Worm (Caenorhabditis elegans) whole organism, L3 larva: ENCODE results near the gene R03E9.2.

ENCODE experiments used
- aly-2 ChIP-seq: fragments of 150-350 bp; optimal IDR thresholded peaks from 2 replicates; lab custom pipeline; 2014; ENCODE audit warnings: missing biosample characterization, missing genetic modification characterization
- ama-1 ChIP-seq: fragments of 150-350 bp; optimal IDR thresholded peaks from 2 replicates; lab custom pipeline; 2018
- ceh-82 ChIP-seq: fragments of 150-350 bp; optimal IDR thresholded peaks from 2 replicates; lab custom pipeline; 2014; ENCODE audit warnings: missing biosample characterization, missing genetic modification characterization
- ceh-9 ChIP-seq: sonication (generic microtip); optimal IDR thresholded peaks from 2 replicates; lab custom pipeline; 2018; ENCODE audit warnings: missing biosample characterization, missing genetic modification characterization
- daf-12 ChIP-seq: fragments of 150-350 bp; optimal IDR thresholded peaks from 2 replicates; lab custom pipeline; 2014; ENCODE audit warnings: missing biosample characterization, missing genetic modification reagents, missing genetic modification characterization
- egl-27 ChIP-seq: sonication (generic microtip); optimal IDR thresholded peaks from 4 replicates; lab custom pipeline; 2017; ENCODE audit warnings: missing biosample characterization, missing genetic modification reagents, missing genetic modification characterization
- egl-5 ChIP-seq: fragments of 150-350 bp; optimal IDR thresholded peaks from 2 replicates; lab custom pipeline; 2017; ENCODE audit warnings: missing biosample characterization, missing genetic modification reagents, missing genetic modification characterization, inconsistent platforms
- elt-1 ChIP-seq: fragments of 150-350 bp; optimal IDR thresholded peaks from 2 replicates; lab custom pipeline; 2014; ENCODE audit warnings: missing biosample characterization, missing genetic modification characterization
- elt-3 ChIP-seq, 3 experiments: fragments of 150-350 bp in 1 of 3; sonication (generic microtip) in 2 of 3; optimal IDR thresholded peaks; 2 replicates in 2 of 3; 4 replicates in 1 of 3; lab custom pipeline; 2014 to 2017; ENCODE audit warnings: missing biosample characterization in 3 of 3, missing genetic modification characterization in 3 of 3
- fkh-10 ChIP-seq: sonication (generic microtip); optimal IDR thresholded peaks from 2 replicates; lab custom pipeline; 2017; ENCODE audit warnings: missing biosample characterization, missing genetic modification reagents, missing genetic modification characterization
- fos-1 ChIP-seq: fragments of 150-350 bp; optimal IDR thresholded peaks from 2 replicates; lab custom pipeline; 2014; ENCODE audit warnings: missing biosample characterization, missing genetic modification characterization
- jun-1 ChIP-seq: fragments of 150-350 bp; optimal IDR thresholded peaks from 2 replicates; lab custom pipeline; 2014; ENCODE audit warnings: missing biosample characterization, missing genetic modification reagents, missing genetic modification characterization
- lin-15B ChIP-seq: fragments of 150-350 bp; optimal IDR thresholded peaks from 2 replicates; lab custom pipeline; 2014; ENCODE audit warnings: missing biosample characterization, missing genetic modification characterization
- lin-39 ChIP-seq: fragments of 150-350 bp; optimal IDR thresholded peaks from 2 replicates; lab custom pipeline; 2018; ENCODE audit warnings: missing biosample characterization, missing genetic modification reagents, missing genetic modification characterization
- lsy-12 ChIP-seq: sonication (generic microtip); optimal IDR thresholded peaks from 2 replicates; lab custom pipeline; 2016; ENCODE audit warnings: mild to moderate bottlenecking, missing genetic modification characterization, missing compliant biosample characterization
- nfya-1 ChIP-seq: sonication (generic microtip); optimal IDR thresholded peaks from 2 replicates; lab custom pipeline; 2017; ENCODE audit warnings: missing genetic modification characterization, mild to moderate bottlenecking, missing compliant biosample characterization, antibody characterized with exemption, moderate library complexity; ENCODE audit not compliant: insufficient read depth
- nhr-12 ChIP-seq: fragments of 150-350 bp; optimal IDR thresholded peaks from 2 replicates; lab custom pipeline; 2014; ENCODE audit warnings: missing biosample characterization, missing genetic modification characterization
- nhr-23 ChIP-seq: fragments of 150-350 bp; optimal IDR thresholded peaks from 2 replicates; lab custom pipeline; 2014; ENCODE audit warnings: missing biosample characterization, missing genetic modification reagents, missing genetic modification characterization
- nhr-237 ChIP-seq: fragments of 150-350 bp; optimal IDR thresholded peaks from 2 replicates; lab custom pipeline; 2014; ENCODE audit warnings: missing biosample characterization, missing genetic modification characterization
- nhr-25 ChIP-seq: sonication (generic microtip); optimal IDR thresholded peaks from 2 replicates; lab custom pipeline; 2017; ENCODE audit warnings: missing biosample characterization, missing genetic modification characterization
- nhr-77 ChIP-seq: fragments of 150-350 bp; optimal IDR thresholded peaks from 2 replicates; lab custom pipeline; 2014; ENCODE audit warnings: missing biosample characterization, missing genetic modification characterization
- pha-4 ChIP-seq: fragments of 150-350 bp; optimal IDR thresholded peaks from 2 replicates; lab custom pipeline; 2014; ENCODE audit warnings: missing biosample characterization, missing genetic modification reagents, missing genetic modification characterization
- pqm-1 ChIP-seq: fragments of 150-350 bp; optimal IDR thresholded peaks from 2 replicates; lab custom pipeline; 2017; ENCODE audit warnings: missing biosample characterization, missing genetic modification characterization, inconsistent platforms
- skn-1 ChIP-seq: fragments of 150-350 bp; optimal IDR thresholded peaks from 2 replicates; lab custom pipeline; 2014; ENCODE audit warnings: missing biosample characterization, missing genetic modification characterization
- snpc-4 ChIP-seq: fragments of 150-350 bp; optimal IDR thresholded peaks from 2 replicates; lab custom pipeline; 2014; ENCODE audit warnings: missing biosample characterization, missing genetic modification characterization
- tbx-2 ChIP-seq: sonication (generic microtip); optimal IDR thresholded peaks from 2 replicates; lab custom pipeline; 2016; ENCODE audit warnings: mild to moderate bottlenecking, missing genetic modification characterization, missing compliant biosample characterization
- unc-62 ChIP-seq: fragments of 150-350 bp; sonication (generic microtip); optimal IDR thresholded peaks from 4 replicates; lab custom pipeline; 2014; ENCODE audit warnings: missing biosample characterization, missing genetic modification reagents, missing genetic modification characterization
- ztf-11 ChIP-seq: fragments of 150-350 bp; optimal IDR thresholded peaks from 2 replicates; lab custom pipeline; 2014; ENCODE audit warnings: missing biosample characterization, missing genetic modification characterization
- ztf-4 ChIP-seq: fragments of 150-350 bp; optimal IDR thresholded peaks from 2 replicates; lab custom pipeline; 2014; ENCODE audit warnings: missing biosample characterization, missing genetic modification characterization

The R03E9.2 gene

DNA sequence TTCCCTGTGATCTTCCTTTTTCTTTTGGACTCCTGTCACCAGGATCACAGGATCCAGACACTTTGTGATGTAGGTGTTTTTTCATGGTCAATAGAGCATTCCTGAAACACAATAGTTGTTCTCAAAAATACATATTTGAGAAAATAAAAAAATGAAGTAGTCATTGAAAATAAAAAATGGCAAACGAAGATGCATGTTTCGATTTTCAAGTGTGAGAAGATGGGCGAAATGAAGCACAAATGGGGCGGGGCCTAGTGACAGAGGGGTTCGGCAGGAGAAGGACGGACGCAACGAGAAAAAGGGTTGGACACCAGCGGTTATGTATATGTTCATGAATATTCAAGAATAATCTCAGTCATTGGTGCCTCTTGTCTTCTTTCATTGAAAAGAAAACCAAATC is 43.1 kb downstream of the R03E9.2 start, which contains the start of gene F38B6.6:
F38B6.6 (minus strand) TSS at position 101 of the 400 bp plus-strand sequence.
- no peak for TF ChIP-seq skn-1 (tag; lab: Kevin White, UChicago)
- no peak for TF ChIP-seq ceh-82 (tag; lab: Kevin White, UChicago)
- TF ChIP-seq nfya-1 (tag; lab: Kevin White, UChicago), result no peak
- no peak for TF ChIP-seq snpc-4 (tag; lab: Kevin White, UChicago)
- no peak for TF ChIP-seq jun-1
- no peak for TF ChIP-seq nhr-77 (tag; lab: Kevin White, UChicago)
- TF ChIP-seq ztf-11 (tag; lab: Kevin White, UChicago), result no peak
- TF ChIP-seq, all 47 proteins: peak for 0

DNA sequence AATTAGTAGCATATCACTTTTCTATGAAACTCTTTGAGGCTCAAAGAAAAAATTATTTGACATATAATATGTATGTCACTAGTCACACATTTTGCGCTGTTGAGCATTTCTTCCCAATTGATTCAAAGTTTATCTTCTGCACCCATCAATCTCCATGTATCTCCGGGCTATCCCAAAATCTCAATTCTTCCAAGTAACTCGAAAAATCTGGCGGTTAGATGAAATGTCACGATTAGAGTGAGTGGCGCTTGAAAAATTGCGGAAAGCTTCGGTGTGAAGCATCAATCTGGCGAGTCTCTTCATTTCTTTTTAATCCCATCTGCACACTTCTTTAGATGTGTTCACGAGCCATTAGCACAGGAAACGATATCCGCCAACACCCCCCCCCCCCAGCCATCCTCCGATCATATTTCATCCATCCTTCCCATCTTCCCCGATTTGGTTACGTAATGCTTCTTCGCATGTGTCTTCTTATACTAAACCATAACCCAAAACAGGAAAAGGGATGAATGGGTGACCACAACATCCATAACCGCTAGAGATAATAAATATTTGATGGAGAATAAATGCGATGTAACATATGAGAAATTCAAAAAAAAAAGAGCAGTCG is 44.0 kb downstream of the R03E9.2 start:
- TF ChIP-seq daf-12 (tag; lab: Kevin White, UChicago) (no peak), ama-1 (lab: Kevin White, UChicago) (no peak), lin-15B (no peak), skn-1 (tag; lab: Kevin White, UChicago) (no peak), lin-39 (tag; lab: Kevin White, UChicago) (peak; percentile 20), tbx-2 (tag; lab: Kevin White, UChicago) (no peak), nhr-77 (tag; lab: Kevin White, UChicago) (no peak), unc-62 (GFP tag; lab: Kevin White, UChicago) (peak; percentile 32), fos-1 (no peak), nhr-12 (no peak), elt-1 (peak; percentile 94), snpc-4 (tag; lab: Kevin White, UChicago) (no peak)

DNA sequence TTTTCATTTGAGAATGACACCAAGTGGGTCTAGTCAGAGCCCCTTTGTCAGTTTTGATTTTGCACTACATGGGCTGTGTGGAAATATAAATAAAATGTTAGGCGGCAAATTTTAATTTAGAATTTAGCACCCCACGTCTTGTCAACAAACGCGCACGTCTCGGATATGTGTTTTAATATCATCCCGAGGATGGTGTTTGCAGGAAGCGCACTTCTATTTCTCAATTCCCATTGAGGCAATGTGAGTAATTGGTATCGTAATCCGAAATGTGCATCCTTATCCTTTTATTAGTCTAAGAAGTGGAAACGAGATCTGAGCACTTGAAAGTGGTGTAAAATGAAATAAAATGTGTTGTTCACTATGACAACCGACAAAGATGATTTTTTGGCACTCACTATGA is 45.3 kb downstream of the R03E9.2 start:
- TF ChIP-seq pha-4 (tag; lab: Kevin White, UChicago), result no peak
- no peak for TF ChIP-seq pqm-1 (tag; lab: Kevin White, UChicago)
- no peak for TF ChIP-seq egl-5
- no peak for TF ChIP-seq nhr-77 (tag; lab: Kevin White, UChicago)
- TF ChIP-seq nhr-12, result no peak
- no peak for TF ChIP-seq nhr-237 (tag; lab: Kevin White, UChicago)
- no peak for TF ChIP-seq lin-15B
- no peak for TF ChIP-seq aly-2 (tag; lab: Kevin White, UChicago)
- no peak for TF ChIP-seq nfya-1 (tag; lab: Kevin White, UChicago)
- no peak for TF ChIP-seq ceh-9 (tag; lab: Kevin White, UChicago)
- TF ChIP-seq nhr-25 (tag; lab: Kevin White, UChicago), result no peak
- TF ChIP-seq fkh-10, result no peak
- no peak for TF ChIP-seq elt-3 (tag; optimal IDR thresholded peaks at IDR 0.05; lab: Kevin White, UChicago)
- no peak for TF ChIP-seq ceh-82 (tag; lab: Kevin White, UChicago)
- TF ChIP-seq lsy-12 (tag; lab: Kevin White, UChicago), result no peak
- no peak for TF ChIP-seq egl-27
- no peak for TF ChIP-seq nhr-23 (tag; lab: Kevin White, UChicago)

DNA sequence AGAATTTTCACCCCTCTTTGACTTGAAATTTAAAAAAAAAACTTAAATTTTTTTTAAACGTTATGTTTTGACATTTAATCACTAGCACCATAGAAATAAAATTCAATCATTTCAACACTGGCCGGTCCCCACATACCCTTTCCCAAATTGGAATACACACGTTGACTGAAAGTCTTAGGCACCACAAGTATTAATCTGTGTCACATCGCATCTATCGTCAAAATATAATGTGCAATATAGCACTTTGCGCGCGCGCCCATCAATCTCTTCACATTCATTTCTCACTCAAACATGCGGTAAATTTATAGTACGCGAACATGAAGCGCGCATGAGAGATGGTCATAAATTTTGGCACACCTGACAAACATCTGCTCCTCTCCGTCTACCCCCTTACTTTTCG is 45.8 kb downstream of the R03E9.2 start:
- no peak for TF ChIP-seq unc-62 (GFP tag; lab: Kevin White, UChicago)
- TF ChIP-seq ceh-9 (tag; lab: Kevin White, UChicago), result no peak
- TF ChIP-seq lin-39 (tag; lab: Kevin White, UChicago), result peak; percentile 52

DNA sequence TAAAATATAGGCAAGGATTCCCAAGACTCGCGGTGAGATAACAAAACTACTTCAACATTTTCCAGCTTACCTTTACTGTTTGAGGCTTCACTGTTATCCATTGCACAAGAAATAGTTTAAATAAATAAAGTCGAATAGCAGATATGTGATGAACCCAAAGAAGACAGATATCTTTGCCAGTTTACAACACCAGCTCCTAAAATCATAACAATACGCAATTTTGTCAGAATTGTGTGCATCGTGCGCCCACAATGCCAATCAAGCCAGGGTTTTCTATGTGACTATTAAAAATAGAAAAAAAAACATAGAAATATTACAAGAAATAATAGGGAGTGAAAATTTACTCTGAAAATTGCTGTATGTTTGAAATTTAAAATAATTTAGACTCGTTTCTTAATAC is 50.4 kb downstream of the R03E9.2 start, which contains the start of gene F38B6.8:
F38B6.8 (minus strand) TSS at position 101 of the 400 bp plus-strand sequence.
- TF ChIP-seq ztf-4 (no peak), ztf-11 (tag; lab: Kevin White, UChicago) (no peak), ceh-9 (tag; lab: Kevin White, UChicago) (no peak), elt-3 (tag; optimal IDR thresholded peaks at IDR 0.05; lab: Kevin White, UChicago) (no peak)
- TF ChIP-seq, all 47 proteins: peak for 0
